Worm (Caenorhabditis elegans): Measurements from ENCODE around the gene W07A12.8.

The W07A12.8 gene

ce11 chrII:9113759-9114158 is 51.9 kb downstream of the W07A12.8 start (continued):
- no peak for TF ChIP-seq ztf-3 (GFP tag; optimal IDR thresholded peaks at IDR 0.05)
- no peak for TF ChIP-seq ets-4 (GFP tag; optimal IDR thresholded peaks at IDR 0.05)
- no peak for TF ChIP-seq pbrm-1 (GFP tag; IDR thresholded peaks at IDR 0.05)
- no peak for TF ChIP-seq unc-62 (GFP tag; optimal IDR thresholded peaks at IDR 0.05)
- no peak for TF ChIP-seq snpc-1.1 (tag; optimal IDR thresholded peaks at IDR 0.05; ENCODE audit: insufficient read depth)
- TF ChIP-seq mes-4 (tag; optimal IDR thresholded peaks at IDR 0.05): no peak
- no peak for TF ChIP-seq let-526 (GFP tag; IDR thresholded peaks at IDR 0.05)
- TF ChIP-seq zim-3 (tag; optimal IDR thresholded peaks at IDR 0.05): no peak
- TF ChIP-seq tbp1 (GFP tag; optimal IDR thresholded peaks at IDR 0.05): peak; percentile 33
- TF ChIP-seq unc-130 (GFP tag; optimal IDR thresholded peaks at IDR 0.05): no peak
- no peak for TF ChIP-seq rec-8 (tag; optimal IDR thresholded peaks at IDR 0.05)
- TF ChIP-seq F52B5.7 (tag; optimal IDR thresholded peaks at IDR 0.05): no peak
- no peak for TF ChIP-seq lin-26 (GFP tag; IDR thresholded peaks at IDR 0.05)
- no peak for TF ChIP-seq B0035.1 (tag; optimal IDR thresholded peaks at IDR 0.05)
- no peak for TF ChIP-seq Y56A3A.18 (GFP tag; IDR thresholded peaks at IDR 0.05)
- no peak for TF ChIP-seq madf-8 (GFP tag; conservative IDR thresholded peaks at IDR 0.05)
- TF ChIP-seq ekl-4 (GFP tag; IDR thresholded peaks at IDR 0.05): no peak
- no peak for TF ChIP-seq K11D2.4 (GFP tag; IDR thresholded peaks at IDR 0.05)
- no peak for TF ChIP-seq ccch-3 (GFP tag; optimal IDR thresholded peaks at IDR 0.05)
- TF ChIP-seq somi-1 (GFP tag; optimal IDR thresholded peaks at IDR 0.05): no peak
- 0 out of 2 replicates have a peak, but pooled peaks have one; percentile 28 for TF ChIP-seq Y53G8AR.9 (GFP tag; conservative IDR thresholded peaks at IDR 0.05)
- TF ChIP-seq ceh-79 (tag; optimal IDR thresholded peaks at IDR 0.05): no peak
- peak; percentile 11 for TF ChIP-seq ztf-26 (tag; optimal IDR thresholded peaks at IDR 0.05)
- TF ChIP-seq ZK185.1 (tag; optimal IDR thresholded peaks at IDR 0.05; ENCODE audit: poor library complexity, severe bottlenecking): no peak
- no peak for TF ChIP-seq ceh-40 (GFP tag; IDR thresholded peaks at IDR 0.05)
- no peak for TF ChIP-seq nfyb-1 (GFP tag; IDR thresholded peaks at IDR 0.05)
- no peak for TF ChIP-seq T26A5.8 (tag; optimal IDR thresholded peaks at IDR 0.05)
- no peak for TF ChIP-seq him-1 (tag; optimal IDR thresholded peaks at IDR 0.05)
- TF ChIP-seq gei-17 (GFP tag; optimal IDR thresholded peaks at IDR 0.05): no peak
- TF ChIP-seq die-1 (tag; optimal IDR thresholded peaks at IDR 0.05): no peak
- no peak for TF ChIP-seq Y79H2A.3 (GFP tag; conservative IDR thresholded peaks at IDR 0.05)
- TF ChIP-seq F33H1.4 (GFP tag; IDR thresholded peaks at IDR 0.05): no peak
- TF ChIP-seq ztf-22 (GFP tag; optimal IDR thresholded peaks at IDR 0.05): no peak
- TF ChIP-seq bed-1 (GFP tag; IDR thresholded peaks at IDR 0.05): no peak
- no peak for TF ChIP-seq snpc-1.3 (tag; optimal IDR thresholded peaks at IDR 0.05; ENCODE audit: insufficient read depth)
- TF ChIP-seq ama-1 (optimal IDR thresholded peaks at IDR 0.05): no peak
- TF ChIP-seq ama-1 (GFP tag; optimal IDR thresholded peaks at IDR 0.05): no peak
- no peak for TF ChIP-seq Y95B8A.8 (GFP tag; IDR thresholded peaks at IDR 0.05)
- TF ChIP-seq chd-7 (tag; optimal IDR thresholded peaks at IDR 0.05): no peak
- no peak for TF ChIP-seq Y53F4B.3 (GFP tag; IDR thresholded peaks at IDR 0.05)
- TF ChIP-seq attf-5 (GFP tag; optimal IDR thresholded peaks at IDR 0.05): peak; percentile 62
- no peak for TF ChIP-seq efl-1 (GFP tag; optimal IDR thresholded peaks at IDR 0.05)
- TF ChIP-seq rcor-1 (GFP tag; IDR thresholded peaks at IDR 0.05): no peak
- TF ChIP-seq hlh-12 (tag; optimal IDR thresholded peaks at IDR 0.05): no peak
- no peak for TF ChIP-seq Y67H2A.10 (GFP tag; conservative IDR thresholded peaks at IDR 0.05)
- no peak for TF ChIP-seq B0261.1 (tag; optimal IDR thresholded peaks at IDR 0.05)
- no peak; the same call in 1 of the 2 replicates for TF ChIP-seq zfh-2 (GFP tag; conservative IDR thresholded peaks at IDR 0.05)
- TF ChIP-seq madf-3 (GFP tag; IDR thresholded peaks at IDR 0.05): no peak
- TF ChIP-seq ztf-6 (GFP tag; IDR thresholded peaks at IDR 0.05): no peak
- no peak for TF ChIP-seq ztf-28 (GFP tag; IDR thresholded peaks at IDR 0.05)
